Worm (Caenorhabditis elegans) whole organism, L1 larva: ENCODE measurements around the gene F44B9.10.

Experiments
- C04F5.9 ChIP-seq: sonication (generic microtip); optimal IDR thresholded peaks from 2 replicates; lab custom pipeline; 2016; ENCODE audit warnings: missing genetic modification characterization, missing compliant biosample characterization
- C16A3.4 ChIP-seq: fragments of 150-350 bp; optimal IDR thresholded peaks from 2 replicates; lab custom pipeline; 2014; ENCODE audit warnings: missing biosample characterization, missing genetic modification characterization
- C34B4.2 ChIP-seq: sonication (generic microtip); optimal IDR thresholded peaks from 2 replicates; lab custom pipeline; 2017; ENCODE audit warnings: mild to moderate bottlenecking, missing genetic modification characterization, missing compliant biosample characterization
- F16B12.6 ChIP-seq: fragments of 150-350 bp; optimal IDR thresholded peaks from 2 replicates; lab custom pipeline; 2014; ENCODE audit warnings: missing biosample characterization, missing genetic modification characterization
- alr-1 ChIP-seq: fragments of 200-800 bp; sonication (Bioruptor generic); optimal IDR thresholded peaks from 2 replicates; lab custom pipeline; 2018; ENCODE audit warnings: borderline replicate concordance, mild to moderate bottlenecking, missing genetic modification characterization, missing compliant biosample characterization
- aly-2 ChIP-seq: fragments of 150-350 bp; optimal IDR thresholded peaks from 2 replicates; lab custom pipeline; 2014; ENCODE audit warnings: missing biosample characterization, missing genetic modification characterization
- blmp-1 ChIP-seq: fragments of 150-350 bp; optimal IDR thresholded peaks from 2 replicates; lab custom pipeline; 2014; ENCODE audit warnings: missing biosample characterization, missing genetic modification characterization
- ces-1 ChIP-seq: fragments of 150-350 bp; optimal IDR thresholded peaks from 2 replicates; lab custom pipeline; 2014; ENCODE audit warnings: missing biosample characterization, missing genetic modification reagents, missing genetic modification characterization
- dpl-1 ChIP-seq, 3 experiments: fragments of 150-350 bp in 2 of 3; sonication (generic microtip) in 1 of 3; optimal IDR thresholded peaks; 2 replicates each; lab custom pipeline; 2014 to 2017; ENCODE audit warnings: missing biosample characterization in 3 of 3, missing genetic modification characterization in 3 of 3, missing genetic modification reagents in 3 of 3
- dsc-1 ChIP-seq: sonication (generic microtip); optimal IDR thresholded peaks from 2 replicates; lab custom pipeline; 2016; ENCODE audit warnings: mild to moderate bottlenecking, missing genetic modification characterization, missing compliant biosample characterization
- efl-1 ChIP-seq, 4 experiments: fragments of 150-350 bp; optimal IDR thresholded peaks in 3 of 4; peaks in 1 of 4; 1 replicate in 1 of 4; 2 replicates in 3 of 4; lab custom pipeline; 2014; ENCODE audit warnings: missing biosample characterization in 2 of 4, missing genetic modification characterization in 2 of 4, missing genetic modification reagents in 2 of 4
- elt-3 ChIP-seq, 6 experiments: fragments of 150-350 bp in 1 of 6; sonication (generic microtip); optimal IDR thresholded peaks; 2 replicates each; lab custom pipeline; 2017 to 2018; ENCODE audit warnings: missing biosample characterization in 6 of 6, missing genetic modification characterization in 6 of 6, inconsistent platforms in 1 of 6
- fkh-10 ChIP-seq: sonication (generic microtip); optimal IDR thresholded peaks from 2 replicates; lab custom pipeline; 2017; ENCODE audit warnings: missing biosample characterization, missing genetic modification reagents, missing genetic modification characterization
- fkh-4 ChIP-seq: sonication (generic microtip); optimal IDR thresholded peaks from 2 replicates; lab custom pipeline; 2016; ENCODE audit warnings: missing compliant biosample characterization, missing genetic modification characterization, borderline replicate concordance
- grh-1 ChIP-seq: fragments of 200-800 bp; sonication (Bioruptor generic); IDR thresholded peaks from 2 replicates; pipeline ENCODE4 v1.3.6; 2022; ENCODE audit warnings: missing genetic modification reagents, missing genetic modification characterization, missing compliant biosample characterization
- hlh-17 ChIP-seq: fragments of 200-800 bp; sonication (Bioruptor generic); optimal IDR thresholded peaks from 2 replicates; lab custom pipeline; 2018; ENCODE audit warnings: missing genetic modification characterization, mild to moderate bottlenecking, missing compliant biosample characterization, moderate library complexity, borderline replicate concordance
- hpl-2 ChIP-seq: fragments of 150-350 bp; optimal IDR thresholded peaks from 2 replicates; lab custom pipeline; 2014; ENCODE audit warnings: missing biosample characterization, missing genetic modification reagents, missing genetic modification characterization
- isw-1 ChIP-seq: fragments of 200-800 bp; sonication (Bioruptor generic); IDR thresholded peaks from 2 replicates; pipeline ENCODE4 v1.3.6; 2022; ENCODE audit warnings: missing genetic modification characterization, missing compliant biosample characterization
- jun-1 ChIP-seq: fragments of 150-350 bp; optimal IDR thresholded peaks from 2 replicates; lab custom pipeline; 2014; ENCODE audit warnings: missing biosample characterization, missing genetic modification reagents, missing genetic modification characterization
- lin-14 ChIP-seq: fragments of 200-800 bp; sonication (Bioruptor generic); optimal IDR thresholded peaks from 2 replicates; lab custom pipeline; 2018; ENCODE audit warnings: mild to moderate bottlenecking, missing genetic modification characterization, moderate library complexity, missing compliant biosample characterization
- lin-15B ChIP-seq: fragments of 150-350 bp; sonication (generic microtip); optimal IDR thresholded peaks from 3 replicates; lab custom pipeline; 2014; ENCODE audit warnings: missing biosample characterization, missing genetic modification characterization
- lin-35 ChIP-seq, 2 experiments: fragments of 150-350 bp; optimal IDR thresholded peaks; 2 replicates each; lab custom pipeline; 2014; ENCODE audit warnings: missing biosample characterization in 2 of 2, missing genetic modification characterization in 2 of 2, missing genetic modification reagents in 2 of 2
- mab-9 ChIP-seq: fragments of 200-800 bp; sonication (Bioruptor generic); IDR thresholded peaks from 2 replicates; pipeline ENCODE4 v1.3.6; 2022; ENCODE audit warnings: missing genetic modification reagents, missing genetic modification characterization, missing compliant biosample characterization
- mdl-1 ChIP-seq, 2 experiments: fragments of 150-350 bp; optimal IDR thresholded peaks; 2 replicates each; lab custom pipeline; 2014 to 2017; ENCODE audit warnings: missing biosample characterization in 2 of 2, missing genetic modification characterization in 2 of 2, inconsistent platforms in 1 of 2
- mef-2 ChIP-seq: fragments of 150-350 bp; optimal IDR thresholded peaks from 2 replicates; lab custom pipeline; 2014; ENCODE audit warnings: missing biosample characterization, missing genetic modification characterization
- mep-1 ChIP-seq: fragments of 150-350 bp; optimal IDR thresholded peaks from 2 replicates; lab custom pipeline; 2014; ENCODE audit warnings: missing biosample characterization, missing genetic modification characterization
- nhr-11 ChIP-seq: fragments of 150-350 bp; optimal IDR thresholded peaks from 2 replicates; lab custom pipeline; 2014; ENCODE audit warnings: missing biosample characterization, missing genetic modification characterization
- nhr-237 ChIP-seq: fragments of 150-350 bp; optimal IDR thresholded peaks from 2 replicates; lab custom pipeline; 2014; ENCODE audit warnings: missing biosample characterization, missing genetic modification characterization
- nhr-28 ChIP-seq: fragments of 150-350 bp; optimal IDR thresholded peaks from 2 replicates; lab custom pipeline; 2014; ENCODE audit warnings: missing biosample characterization, missing genetic modification characterization
- nhr-71 ChIP-seq: sonication (generic microtip); optimal IDR thresholded peaks from 2 replicates; lab custom pipeline; 2016; ENCODE audit warnings: mild to moderate bottlenecking, missing genetic modification characterization, moderate library complexity, missing compliant biosample characterization
- nhr-76 ChIP-seq: sonication (generic microtip); optimal IDR thresholded peaks from 2 replicates; lab custom pipeline; 2017; ENCODE audit warnings: missing biosample characterization, missing genetic modification characterization
- nhr-84 ChIP-seq: sonication (generic microtip); optimal IDR thresholded peaks from 2 replicates; lab custom pipeline; 2017; ENCODE audit warnings: missing biosample characterization, missing genetic modification characterization
- nhr-85 ChIP-seq: sonication (generic microtip); peaks from one replicate; lab custom pipeline; 2016; ENCODE audit warnings: missing genetic modification characterization, inconsistent platforms, missing compliant biosample characterization
- nhr-90 ChIP-seq: sonication (generic microtip); optimal IDR thresholded peaks from 2 replicates; lab custom pipeline; 2016; ENCODE audit warnings: mild to moderate bottlenecking, missing genetic modification characterization, missing compliant biosample characterization; ENCODE audit not compliant: poor library complexity
- pag-3 ChIP-seq: sonication (generic microtip); optimal IDR thresholded peaks from 2 replicates; lab custom pipeline; 2017; ENCODE audit warnings: missing genetic modification characterization, mild to moderate bottlenecking, missing compliant biosample characterization, antibody characterized with exemption, borderline replicate concordance; ENCODE audit not compliant: insufficient read depth
- pax-3 ChIP-seq: fragments of 200-800 bp; sonication (Bioruptor generic); optimal IDR thresholded peaks from 2 replicates; lab custom pipeline; 2018; ENCODE audit warnings: mild to moderate bottlenecking, missing genetic modification characterization, moderate library complexity, missing compliant biosample characterization
- rnt-1 ChIP-seq: sonication (generic microtip); optimal IDR thresholded peaks from 2 replicates; lab custom pipeline; 2016; ENCODE audit warnings: mild to moderate bottlenecking, missing genetic modification characterization, moderate library complexity, missing compliant biosample characterization
- skn-1 ChIP-seq: fragments of 150-350 bp; optimal IDR thresholded peaks from 2 replicates; lab custom pipeline; 2014; ENCODE audit warnings: missing biosample characterization, missing genetic modification characterization
- snpc-4 ChIP-seq: fragments of 150-350 bp; optimal IDR thresholded peaks from 2 replicates; lab custom pipeline; 2014; ENCODE audit warnings: missing biosample characterization, missing genetic modification characterization
- snu-23 ChIP-seq: sonication (generic microtip); optimal IDR thresholded peaks from 2 replicates; lab custom pipeline; 2016; ENCODE audit warnings: missing genetic modification characterization, missing compliant biosample characterization
- sox-4 ChIP-seq: sonication (generic microtip); optimal IDR thresholded peaks from 2 replicates; lab custom pipeline; 2016; ENCODE audit warnings: missing genetic modification characterization, missing compliant biosample characterization
- sup-37 ChIP-seq: fragments of 200-800 bp; sonication (Bioruptor generic); optimal IDR thresholded peaks from 2 replicates; lab custom pipeline; 2018; ENCODE audit warnings: mild to moderate bottlenecking, missing genetic modification characterization, missing compliant biosample characterization
- unc-30 ChIP-seq: sonication (generic microtip); optimal IDR thresholded peaks from 2 replicates; lab custom pipeline; 2017; ENCODE audit warnings: missing biosample characterization, missing genetic modification characterization
- unc-86 ChIP-seq: sonication (generic microtip); optimal IDR thresholded peaks from 2 replicates; lab custom pipeline; 2016; ENCODE audit warnings: missing genetic modification characterization, missing compliant biosample characterization
- vab-15 ChIP-seq: sonication (generic microtip); optimal IDR thresholded peaks from 2 replicates; lab custom pipeline; 2017; ENCODE audit warnings: missing genotype, mild to moderate bottlenecking, missing genetic modification characterization, missing compliant biosample characterization
- zip-4 ChIP-seq: fragments of 200-800 bp; sonication (Bioruptor generic); optimal IDR thresholded peaks from 2 replicates; lab custom pipeline; 2018; ENCODE audit warnings: mild to moderate bottlenecking, missing genetic modification characterization, moderate library complexity, missing compliant biosample characterization
- ztf-11 ChIP-seq, 2 experiments: sonication (generic microtip); optimal IDR thresholded peaks; 2 replicates each; lab custom pipeline; 2016 to 2017; ENCODE audit warnings: missing genetic modification characterization in 2 of 2, missing biosample characterization in 1 of 2, missing compliant biosample characterization in 1 of 2

Gene F44B9.10

DNA sequence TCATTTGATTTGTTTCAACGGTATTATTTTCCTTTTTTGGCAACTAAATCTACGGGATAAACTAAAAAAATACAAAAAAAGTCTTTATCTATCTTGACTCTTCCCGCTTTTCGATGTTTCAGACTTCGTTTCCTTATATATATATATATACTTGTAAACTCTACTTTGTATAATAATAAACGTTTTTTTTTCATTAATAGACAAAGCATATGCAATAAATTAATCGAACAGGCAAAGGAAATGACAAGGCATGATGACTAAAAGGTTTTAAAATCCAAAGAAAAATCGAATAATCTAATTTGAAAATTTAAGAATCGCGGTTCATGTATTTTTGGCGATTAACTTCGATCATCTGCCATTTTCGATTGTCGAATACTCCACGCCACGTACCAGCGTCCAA, 19.9 kb downstream of the F44B9.10 start:
- TF ChIP-seq elt-3 (tag; optimal IDR thresholded peaks at IDR 0.05; lab: Kevin White, UChicago) (no peak), C04F5.9 (tag; lab: Kevin White, UChicago) (no peak), mep-1 (tag; lab: Kevin White, UChicago) (no peak), mef-2 (tag; lab: Kevin White, UChicago) (no peak), vab-15 (tag; lab: Kevin White, UChicago) (no peak), C16A3.4 (tag; lab: Kevin White, UChicago) (no peak), mab-9 (GFP tag; lab: Robert Waterston, UW) (no peak), nhr-84 (no peak), ces-1 (GFP tag; lab: Kevin White, UChicago) (no peak), pag-3 (tag; lab: Kevin White, UChicago) (no peak), nhr-76 (tag; lab: Kevin White, UChicago) (no peak), nhr-71 (tag; lab: Kevin White, UChicago) (no peak), alr-1 (no peak), F16B12.6 (tag; lab: Kevin White, UChicago) (no peak), pax-3 (no peak), unc-86 (tag; lab: Kevin White, UChicago) (no peak), isw-1 (GFP tag; lab: Robert Waterston, UW) (no peak), blmp-1 (tag; lab: Kevin White, UChicago) (no peak), aly-2 (tag; lab: Kevin White, UChicago) (no peak)

- no peak for TF ChIP-seq lin-35 (GFP tag; optimal IDR thresholded peaks at IDR 0.05; lab: Kevin White, UChicago)
- peak; percentile 7 for TF ChIP-seq skn-1
Measured at ce11 chrIII:8010260-8010822, 23.1 kb downstream of the F44B9.10 start, which contains the start of gene cit-1.2. Gene cit-1.2 (plus strand): TSS chrIII:8010772.

DNA sequence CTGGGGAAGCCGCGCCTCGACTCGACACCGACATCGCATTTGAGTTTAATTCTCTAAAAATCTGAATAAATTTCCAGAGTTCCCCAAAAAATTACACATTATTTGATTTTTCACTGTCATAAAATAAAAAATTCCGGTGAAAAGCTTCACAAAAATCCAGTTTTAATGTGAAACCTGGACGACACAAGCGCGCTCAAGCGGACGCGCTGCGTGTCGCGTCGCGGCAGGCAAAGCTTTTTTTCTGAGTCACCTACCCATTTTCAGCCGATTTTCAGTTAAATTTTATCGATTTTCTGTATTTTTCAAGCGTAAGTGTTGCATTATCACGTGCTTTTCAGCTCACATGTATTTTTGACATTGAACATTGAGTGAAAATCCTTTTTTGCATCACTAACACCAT, 23.7 kb downstream of the F44B9.10 start, which contains the start of gene cit-1.1:
Gene cit-1.1, minus strand, starts transcription at position 53 of the 400 bp plus-strand sequence.
- TF ChIP-seq sup-37 (GFP tag; lab: Kevin White, UChicago), result no peak
- peak; percentile 37 to 52 for TF ChIP-seq efl-1 (optimal IDR thresholded peaks at IDR 0.05; lab: Kevin White, UChicago)
- TF ChIP-seq efl-1 (GFP tag; optimal IDR thresholded peaks at IDR 0.05 in 1 of 2; lab: Kevin White, UChicago), result peak in 1 of 2 experiments; percentile 44
- no peak for TF ChIP-seq grh-1 (GFP tag; lab: Robert Waterston, UW)
- TF ChIP-seq nhr-11, result no peak
- TF ChIP-seq lin-15B (tag; lab: Kevin White, UChicago), result peak; percentile 38
- no peak for TF ChIP-seq C04F5.9 (tag; lab: Kevin White, UChicago)
- no peak for TF ChIP-seq rnt-1 (tag; lab: Kevin White, UChicago)
- TF ChIP-seq nhr-71 (tag; lab: Kevin White, UChicago), result no peak
- no peak for TF ChIP-seq nhr-237 (tag; lab: Kevin White, UChicago)
- TF ChIP-seq sox-4 (tag; lab: Kevin White, UChicago), result no peak
- TF ChIP-seq skn-1, result peak; percentile 32
- TF ChIP-seq C16A3.4 (tag; lab: Kevin White, UChicago), result peak; percentile 37
- TF ChIP-seq lin-14 (GFP tag; lab: Kevin White, UChicago), result no peak
- TF ChIP-seq pag-3 (tag; lab: Kevin White, UChicago), result no peak
- TF ChIP-seq fkh-10 (GFP tag; lab: Kevin White, UChicago), result no peak
- peak in 2 of 3 experiments; percentile 33 to 49 for TF ChIP-seq dpl-1 (GFP tag; optimal IDR thresholded peaks at IDR 0.05; lab: Kevin White, UChicago)
- TF ChIP-seq fkh-4 (tag; lab: Kevin White, UChicago), result no peak
- no peak for TF ChIP-seq pax-3
- TF ChIP-seq nhr-28 (tag; lab: Kevin White, UChicago), result no peak
- TF ChIP-seq nhr-90 (tag; lab: Kevin White, UChicago), result no peak
- TF ChIP-seq F16B12.6 (tag; lab: Kevin White, UChicago), result no peak
- TF ChIP-seq snu-23 (GFP tag; lab: Kevin White, UChicago), result no peak
- TF ChIP-seq dsc-1 (tag; lab: Kevin White, UChicago), result no peak
- no peak for TF ChIP-seq C34B4.2 (tag; lab: Kevin White, UChicago)
- no peak for TF ChIP-seq hlh-17 (GFP tag; lab: Kevin White, UChicago)
- TF ChIP-seq ces-1 (GFP tag; lab: Kevin White, UChicago), result no peak
- TF ChIP-seq unc-30 (tag; lab: Kevin White, UChicago), result no peak
- TF ChIP-seq ztf-11 (tag; optimal IDR thresholded peaks at IDR 0.05; lab: Kevin White, UChicago), result no peak
- no peak for TF ChIP-seq zip-4
- peak; percentile 32 for TF ChIP-seq nhr-85 (tag; lab: Kevin White, UChicago)
- TF ChIP-seq jun-1 (tag; lab: Kevin White, UChicago), result no peak
- TF ChIP-seq mdl-1 (tag; optimal IDR thresholded peaks at IDR 0.05; lab: Kevin White, UChicago), result no peak
- TF ChIP-seq snpc-4 (tag; lab: Kevin White, UChicago), result no peak
- TF ChIP-seq hpl-2 (GFP tag; lab: Kevin White, UChicago), result no peak
